Worm (Caenorhabditis elegans): ENCODE measurements around the gene aexr-3.

The aexr-3 gene

DNA sequence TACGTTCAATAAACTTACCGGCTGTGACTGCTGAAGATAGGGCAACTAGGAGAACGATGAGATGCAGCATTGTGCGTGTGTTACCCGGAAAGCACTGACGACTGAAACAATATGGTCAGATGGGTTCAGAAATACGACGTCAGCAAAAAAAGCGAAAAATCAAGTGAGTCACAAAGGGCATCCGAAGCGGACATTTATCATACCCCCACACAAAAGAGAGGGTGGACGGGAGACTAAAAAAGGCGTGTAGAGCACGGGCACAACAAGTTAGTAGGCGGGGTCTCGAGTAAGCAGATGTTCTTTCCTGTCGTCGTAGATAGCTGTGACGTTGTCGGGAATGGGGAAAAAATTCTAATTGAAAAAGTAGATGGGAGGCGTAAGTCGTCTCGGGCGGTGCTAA lies 41.6 kb downstream of the aexr-3 start, which contains the start of gene nlp-14:
Gene nlp-14, minus strand, starts transcription at position 101 of the 400 bp plus-strand sequence.
- TF ChIP-seq unc-62 (GFP tag; optimal IDR thresholded peaks at IDR 0.05) = no peak

DNA sequence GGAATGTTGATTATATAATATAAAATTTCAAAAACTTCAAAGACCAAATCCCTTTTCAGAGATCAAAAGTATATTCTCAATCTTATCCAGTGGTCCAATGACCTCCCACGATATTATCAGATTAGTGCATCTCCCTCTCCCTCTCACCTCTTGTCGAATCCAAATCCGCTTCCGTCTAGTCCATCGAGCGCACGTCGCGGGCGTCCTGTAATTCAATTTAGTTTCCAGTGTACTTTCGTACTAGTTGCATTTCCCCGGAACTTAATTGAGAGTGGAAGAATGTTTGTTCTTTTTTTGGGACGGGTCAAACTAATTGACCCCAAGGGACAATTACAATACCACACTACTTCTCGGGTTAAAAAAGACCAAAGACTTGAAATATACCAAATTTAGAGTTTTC lies 42.2 kb downstream of the aexr-3 start:
- no peak for TF ChIP-seq unc-62 (GFP tag; optimal IDR thresholded peaks at IDR 0.05)

DNA sequence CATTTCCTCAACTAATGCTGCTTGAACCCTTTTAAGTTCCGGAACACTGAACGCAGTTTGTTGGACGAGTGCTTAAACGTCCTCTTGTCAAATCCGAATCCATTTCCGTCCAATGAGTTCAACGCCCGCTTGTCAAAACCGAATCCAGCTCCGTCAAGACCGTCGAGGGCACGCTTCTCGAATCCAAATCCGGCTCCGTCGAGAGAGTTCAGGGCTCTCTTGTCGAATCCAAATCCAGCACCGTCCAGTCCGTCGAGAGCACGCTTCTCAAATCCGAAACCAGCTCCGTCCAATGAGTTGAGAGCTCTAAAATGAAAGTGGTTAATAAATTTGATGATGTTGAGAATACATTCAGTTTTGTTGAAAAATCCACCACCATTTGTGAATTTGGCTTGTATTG lies 43.2 kb downstream of the aexr-3 start:
- no peak for TF ChIP-seq unc-62 (GFP tag; optimal IDR thresholded peaks at IDR 0.05)

DNA sequence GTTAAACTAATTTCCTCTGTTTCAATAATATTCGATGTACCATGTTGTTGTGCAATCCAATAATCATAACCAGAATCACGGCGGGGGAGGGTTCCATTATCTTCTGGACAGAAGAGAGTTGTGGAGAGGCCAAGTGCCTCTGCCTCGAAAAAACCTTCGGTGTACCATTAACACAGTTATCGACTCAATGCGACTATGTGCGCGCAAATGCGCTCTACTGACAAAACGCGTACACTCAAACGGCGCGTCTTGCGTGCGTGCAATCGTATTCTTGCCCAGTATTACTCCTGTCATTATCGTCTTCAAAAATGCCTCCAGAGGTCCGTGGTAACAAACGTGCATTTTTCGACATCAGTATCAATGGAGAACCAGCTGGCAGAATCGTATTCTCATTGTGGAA lies 49.9 kb downstream of the aexr-3 start, which contains the start of gene cyn-8:
Gene cyn-8, plus strand, starts transcription at position 217 of the 400 bp plus-strand sequence.
- TF ChIP-seq unc-62 (GFP tag; optimal IDR thresholded peaks at IDR 0.05) = no peak
